Fruit fly (Drosophila melanogaster): ENCODE measurements around the gene CG14879.

Gene CG14879

DNA sequence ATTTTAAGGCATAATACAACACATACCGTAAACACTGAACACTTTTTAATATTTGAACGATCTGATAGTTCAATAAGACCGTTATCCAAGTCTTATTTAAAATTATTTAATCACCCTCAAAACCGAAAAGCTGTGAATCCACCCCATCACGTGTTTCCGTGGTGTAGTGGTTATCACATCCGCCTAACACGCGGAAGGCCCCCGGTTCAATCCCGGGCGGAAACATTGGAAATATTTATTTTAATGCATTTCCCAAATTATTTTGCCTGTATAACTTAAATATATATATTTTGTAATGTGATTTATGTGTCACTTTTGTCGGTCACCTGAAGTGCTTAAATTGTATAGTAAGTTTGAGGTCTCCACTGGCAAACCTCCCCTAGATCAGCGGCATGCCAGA lies 27.5 kb downstream of the CG14879 start, which contains the start of gene CG44044:
Gene CG44044, plus strand, starts transcription at position 301 of the 400 bp plus-strand sequence.
- TF ChIP-seq woc (GFP tag; optimal IDR thresholded peaks at IDR 0.05) = no peak
- TF ChIP-seq Hr78 (GFP tag; optimal IDR thresholded peaks at IDR 0.05) = no peak
- no peak for TF ChIP-seq ey (GFP tag; optimal IDR thresholded peaks at IDR 0.05)
- TF ChIP-seq N (GFP tag; optimal IDR thresholded peaks at IDR 0.05) = no peak
- no peak for TF ChIP-seq rgr (GFP tag; optimal IDR thresholded peaks at IDR 0.05)
- no peak for TF ChIP-seq OdsH (GFP tag; optimal IDR thresholded peaks at IDR 0.05)
- no peak for TF ChIP-seq Rel (GFP tag; optimal IDR thresholded peaks at IDR 0.05)
- TF ChIP-seq Rel (tag; optimal IDR thresholded peaks at IDR 0.05) = no peak
- TF ChIP-seq tai (GFP tag; optimal IDR thresholded peaks at IDR 0.05) = no peak
- no peak for TF ChIP-seq CrebA (GFP tag; optimal IDR thresholded peaks at IDR 0.05; ENCODE audit: borderline replicate concordance)
- no peak for TF ChIP-seq usp (GFP tag; optimal IDR thresholded peaks at IDR 0.05)
- no peak for TF ChIP-seq lola (GFP tag; optimal IDR thresholded peaks at IDR 0.05)
- no peak for TF ChIP-seq br (GFP tag; optimal IDR thresholded peaks at IDR 0.05)
- TF ChIP-seq brk (GFP tag; optimal IDR thresholded peaks at IDR 0.05) = no peak
- no peak for TF ChIP-seq sv (GFP tag; optimal IDR thresholded peaks at IDR 0.05)
- no peak for TF ChIP-seq dmrt93B (GFP tag; optimal IDR thresholded peaks at IDR 0.05)

DNA sequence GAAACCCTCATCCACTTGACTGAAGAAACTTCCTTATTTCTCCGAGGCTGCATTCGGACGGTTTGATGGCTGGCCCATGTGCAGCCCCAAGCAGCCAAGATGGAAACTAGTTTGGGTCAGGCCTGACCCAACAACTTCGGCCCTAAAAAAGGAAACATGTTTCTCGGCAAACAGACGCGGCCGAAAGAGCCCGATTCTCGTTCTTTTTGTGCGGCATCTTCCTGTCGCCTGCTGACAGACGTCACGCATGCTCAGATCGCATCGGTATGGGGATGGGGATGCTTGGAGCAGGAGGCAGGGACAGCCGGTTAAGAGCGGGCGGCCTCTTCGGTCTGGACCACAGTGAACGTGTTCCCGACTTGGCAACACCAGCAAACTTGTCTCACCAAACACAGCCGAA lies 32.3 kb downstream of the CG14879 start:
- TF ChIP-seq woc (GFP tag; optimal IDR thresholded peaks at IDR 0.05) (no peak), sage (GFP tag; optimal IDR thresholded peaks at IDR 0.05) (peak; percentile 19), GATAd (GFP tag; optimal IDR thresholded peaks at IDR 0.05) (no peak), Abd-B (GFP tag; optimal IDR thresholded peaks at IDR 0.05) (no peak), Sp1 (GFP tag; optimal IDR thresholded peaks at IDR 0.05) (peak; percentile 19), pan (optimal IDR thresholded peaks at IDR 0.05) (no peak), Hr78 (GFP tag; optimal IDR thresholded peaks at IDR 0.05) (no peak), rgr (GFP tag; optimal IDR thresholded peaks at IDR 0.05) (no peak), ey (GFP tag; optimal IDR thresholded peaks at IDR 0.05) (no peak), psq (GFP tag; optimal IDR thresholded peaks at IDR 0.05) (peak; percentile 46), dl (GFP tag; optimal IDR thresholded peaks at IDR 0.05; ENCODE audit: insufficient read depth in 1 of 2, partially characterized antibody in 2 of 2) (peak in 1 of 2 experiments; percentile 40), usp (GFP tag; optimal IDR thresholded peaks at IDR 0.05) (no peak), Hr83 (GFP tag; optimal IDR thresholded peaks at IDR 0.05; ENCODE audit: poor library complexity, severe bottlenecking) (no peak), fru (GFP tag; optimal IDR thresholded peaks at IDR 0.05) (peak; percentile 1), Rel (GFP tag; optimal IDR thresholded peaks at IDR 0.05) (peak; percentile 67), Rel (tag; optimal IDR thresholded peaks at IDR 0.05) (no peak), Vsx2 (GFP tag; optimal IDR thresholded peaks at IDR 0.05; ENCODE audit: partially characterized antibody) (peak; percentile 72), N (GFP tag; optimal IDR thresholded peaks at IDR 0.05) (no peak), CG32264 (GFP tag; optimal IDR thresholded peaks at IDR 0.05) (no peak)

DNA sequence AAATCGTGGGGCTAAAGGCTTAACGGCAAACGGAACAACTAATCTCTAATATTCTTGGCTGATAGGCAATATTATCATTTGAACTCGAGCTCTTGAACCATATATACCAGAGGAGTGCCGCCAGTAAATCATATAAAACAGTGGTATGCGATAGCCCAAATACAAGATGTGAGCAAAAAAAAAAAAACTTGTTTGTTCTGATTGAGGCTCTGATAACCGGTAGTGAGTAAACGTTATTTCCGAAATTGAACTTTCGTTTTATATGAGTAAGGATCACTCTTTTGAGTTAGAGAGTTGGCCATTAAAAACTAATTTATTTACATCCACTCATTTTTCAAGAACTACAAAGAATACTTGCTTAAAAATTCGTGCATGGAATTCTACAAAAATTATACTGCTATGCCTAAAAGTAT lies 38.9 kb downstream of the CG14879 start:
- peak; percentile 33 for TF ChIP-seq Myc (optimal IDR thresholded peaks at IDR 0.05)
- TF ChIP-seq Abd-B (GFP tag; optimal IDR thresholded peaks at IDR 0.05) = no peak
- no peak for TF ChIP-seq Dif (GFP tag; optimal IDR thresholded peaks at IDR 0.05; ENCODE audit: partially characterized antibody)
- peak; percentile 34 for TF ChIP-seq h (GFP tag; optimal IDR thresholded peaks at IDR 0.05)

DNA sequence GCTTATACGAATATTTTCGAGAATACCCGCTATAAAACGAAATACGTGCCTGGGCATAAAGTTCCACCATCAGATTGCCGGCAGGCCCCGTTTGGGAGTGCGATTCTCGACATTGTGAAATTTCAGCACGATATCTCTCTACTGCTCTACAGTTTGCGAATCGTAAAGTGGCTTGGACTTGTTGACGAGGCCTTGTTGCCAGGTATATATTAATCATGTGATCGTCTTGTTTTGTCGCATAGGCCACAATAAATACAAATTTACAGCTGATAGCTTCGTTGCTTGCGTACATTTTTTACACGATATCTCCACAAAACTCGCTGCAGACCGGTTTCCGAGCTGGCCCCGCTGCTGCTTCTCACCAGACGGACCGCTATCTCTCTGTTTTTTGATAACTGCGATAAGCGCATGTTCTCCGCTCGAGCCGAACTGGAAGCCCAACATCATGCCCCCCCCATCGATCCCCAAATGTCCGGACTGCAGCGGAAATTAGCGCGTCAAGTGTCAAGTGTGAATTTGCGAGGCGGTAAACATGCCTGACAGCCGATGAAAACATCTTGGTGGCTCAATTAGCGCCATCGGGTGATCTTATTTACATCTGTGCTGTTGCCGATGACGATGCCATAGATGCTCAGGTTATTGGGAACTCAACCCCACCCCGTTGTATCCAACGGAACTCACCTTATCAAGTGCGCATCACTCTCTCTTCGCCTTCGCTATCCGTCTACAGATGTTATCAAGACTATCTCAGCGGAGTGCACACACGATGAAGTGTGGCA lies 39.5 kb downstream of the CG14879 start:
- peak; percentile 18 for TF ChIP-seq HLH106 (tag; optimal IDR thresholded peaks at IDR 0.05)
- peak; percentile 8 for TF ChIP-seq ey (GFP tag; optimal IDR thresholded peaks at IDR 0.05)
- TF ChIP-seq N (GFP tag; optimal IDR thresholded peaks at IDR 0.05) = no peak
- TF ChIP-seq foxo (GFP tag; optimal IDR thresholded peaks at IDR 0.05) = peak in 1 of 2 experiments; percentile 58
- TF ChIP-seq dsf (GFP tag; optimal IDR thresholded peaks at IDR 0.05; ENCODE audit: borderline replicate concordance) = no peak
- TF ChIP-seq h (GFP tag; optimal IDR thresholded peaks at IDR 0.05) = peak; percentile 11
- no peak for TF ChIP-seq dmrt93B (GFP tag; optimal IDR thresholded peaks at IDR 0.05)
- no peak for TF ChIP-seq CG32264 (GFP tag; optimal IDR thresholded peaks at IDR 0.05)
- peak; percentile 42 for TF ChIP-seq fru (GFP tag; optimal IDR thresholded peaks at IDR 0.05)
- no peak for TF ChIP-seq Dfd (GFP tag; optimal IDR thresholded peaks at IDR 0.05)
- TF ChIP-seq tai (GFP tag; optimal IDR thresholded peaks at IDR 0.05) = no peak
- no peak for TF ChIP-seq sage (GFP tag; optimal IDR thresholded peaks at IDR 0.05)
- TF ChIP-seq sv (GFP tag; optimal IDR thresholded peaks at IDR 0.05) = peak; percentile 20
- peak; percentile 3 for TF ChIP-seq Hnf4 (GFP tag; optimal IDR thresholded peaks at IDR 0.05)
- no peak for TF ChIP-seq usp (GFP tag; optimal IDR thresholded peaks at IDR 0.05)
- TF ChIP-seq Rel (GFP tag; optimal IDR thresholded peaks at IDR 0.05) = no peak
- TF ChIP-seq Rel (tag; optimal IDR thresholded peaks at IDR 0.05) = peak; percentile 71
